Fruit fly (Drosophila melanogaster) whole organism, embryonic: ENCODE data around the gene CG14854.

Experiments
- Asciz ChIP-seq: fragments of 200-800 bp; sonication (Bioruptor generic); optimal IDR thresholded peaks from 2 replicates; lab custom pipeline; 2017; ENCODE audit warnings: missing biosample characterization, mild to moderate bottlenecking, missing genetic modification characterization, missing genetic modification reagents
- CG10147 ChIP-seq: fragments of 200-800 bp; sonication (Bioruptor generic); optimal IDR thresholded peaks from 2 replicates; lab custom pipeline; 2019; ENCODE audit warnings: missing biosample characterization, mild to moderate bottlenecking, missing genetic modification characterization, moderate library complexity
- CG10979 ChIP-seq: fragments of 200-800 bp; sonication (Bioruptor generic); optimal IDR thresholded peaks from 2 replicates; lab custom pipeline; 2018; ENCODE audit warnings: missing biosample characterization, mild to moderate bottlenecking, missing genetic modification characterization, moderate library complexity
- CG12071 ChIP-seq: fragments of 200-800 bp; sonication (Bioruptor generic); optimal IDR thresholded peaks from 3 replicates; lab custom pipeline; 2018; ENCODE audit warnings: missing biosample characterization, mild to moderate bottlenecking, missing genetic modification characterization
- CG12769 ChIP-seq: fragments of 200-800 bp; sonication (Bioruptor generic); optimal IDR thresholded peaks from 2 replicates; lab custom pipeline; 2019; ENCODE audit warnings: missing biosample characterization, mild to moderate bottlenecking, missing genetic modification characterization, moderate library complexity
- CG13775 ChIP-seq: fragments of 200-800 bp; sonication (Bioruptor generic); optimal IDR thresholded peaks from 3 replicates; lab custom pipeline; 2017; ENCODE audit warnings: missing biosample characterization, mild to moderate bottlenecking, missing genetic modification characterization
- CG1603 ChIP-seq: fragments of 200-800 bp; sonication (Bioruptor generic); optimal IDR thresholded peaks from 2 replicates; lab custom pipeline; 2019; ENCODE audit warnings: missing biosample characterization, mild to moderate bottlenecking, missing genetic modification characterization, moderate library complexity
- CG17385 ChIP-seq: fragments of 200-800 bp; sonication (Bioruptor generic); optimal IDR thresholded peaks from 3 replicates; lab custom pipeline; 2018; ENCODE audit warnings: missing biosample characterization, mild to moderate bottlenecking, missing genetic modification characterization
- CG17802 ChIP-seq: fragments of 200-800 bp; sonication (Bioruptor generic); optimal IDR thresholded peaks from 2 replicates; lab custom pipeline; 2018; ENCODE audit warnings: missing biosample characterization, mild to moderate bottlenecking, missing genetic modification characterization, moderate library complexity
- CG18619 ChIP-seq: fragments of 200-800 bp; sonication (Bioruptor generic); optimal IDR thresholded peaks from 3 replicates; lab custom pipeline; 2017; ENCODE audit warnings: missing biosample characterization, mild to moderate bottlenecking, missing genetic modification characterization
- CG4328 ChIP-seq: fragments of 200-800 bp; sonication (Bioruptor generic); optimal IDR thresholded peaks from 3 replicates; lab custom pipeline; 2017; ENCODE audit warnings: missing biosample characterization, missing genetic modification reagents, missing genetic modification characterization
- CG4730 ChIP-seq: fragments of 200-800 bp; sonication (Bioruptor generic); IDR thresholded peaks from 2 replicates; pipeline ENCODE4 v1.3.6; 2022; ENCODE audit warnings: missing biosample characterization, missing genetic modification characterization
- CG5245 ChIP-seq: fragments of 200-800 bp; sonication (Bioruptor generic); optimal IDR thresholded peaks from 3 replicates; lab custom pipeline; 2016; ENCODE audit warnings: missing biosample characterization, missing genetic modification characterization
- CG6689 ChIP-seq: fragments of 200-800 bp; sonication (Bioruptor generic); IDR thresholded peaks from 2 replicates; pipeline ENCODE4 v1.3.6; 2022; ENCODE audit warnings: missing biosample characterization, missing genetic modification characterization
- CG6765 ChIP-seq: fragments of 200-800 bp; sonication (Bioruptor generic); optimal IDR thresholded peaks from 3 replicates; lab custom pipeline; 2017; ENCODE audit warnings: missing biosample characterization, mild to moderate bottlenecking, missing genetic modification characterization
- CG7928 ChIP-seq: fragments of 200-800 bp; sonication (Bioruptor generic); optimal IDR thresholded peaks from 2 replicates; lab custom pipeline; 2017; ENCODE audit warnings: missing biosample characterization, mild to moderate bottlenecking, missing genetic modification characterization
- CG7963 ChIP-seq: fragments of 200-800 bp; sonication (Bioruptor generic); IDR thresholded peaks from 3 replicates; pipeline ENCODE4 v1.3.6; 2022; ENCODE audit warnings: missing biosample characterization, missing genetic modification characterization; ENCODE audit not compliant: partially characterized antibody
- Dip2 ChIP-seq: fragments of 200-800 bp; sonication (Bioruptor generic); IDR thresholded peaks from 2 replicates; pipeline ENCODE4 v1.3.6; 2022; ENCODE audit warnings: missing biosample characterization, missing genetic modification characterization
- Dp ChIP-seq: fragments of 200-800 bp; sonication (Bioruptor generic); optimal IDR thresholded peaks from 2 replicates; lab custom pipeline; 2018; ENCODE audit warnings: missing biosample characterization, mild to moderate bottlenecking, missing genetic modification characterization, moderate library complexity
- E2f1 ChIP-seq: fragments of 200-800 bp; sonication (Bioruptor generic); IDR thresholded peaks from 2 replicates; pipeline ENCODE4 v1.3.6; 2022; ENCODE audit warnings: missing biosample characterization, missing genetic modification characterization
- Elba2 ChIP-seq: fragments of 200-800 bp; sonication (Bioruptor generic); optimal IDR thresholded peaks from 3 replicates; lab custom pipeline; 2016; ENCODE audit warnings: missing biosample characterization, missing genetic modification characterization
- Gsc ChIP-seq: fragments of 200-800 bp; sonication (Bioruptor generic); IDR thresholded peaks from 2 replicates; pipeline ENCODE4 v1.3.6; 2022; ENCODE audit warnings: missing biosample characterization, missing genetic modification characterization
- Hmx ChIP-seq: fragments of 200-800 bp; sonication (Bioruptor generic); optimal IDR thresholded peaks from 2 replicates; lab custom pipeline; 2016; ENCODE audit warnings: missing biosample characterization, missing genetic modification characterization
- Neu2 ChIP-seq: fragments of 200-800 bp; sonication (Bioruptor generic); optimal IDR thresholded peaks from 3 replicates; lab custom pipeline; 2016; ENCODE audit warnings: missing biosample characterization, missing genetic modification characterization, borderline replicate concordance
- Nf-YB ChIP-seq: fragments of 200-800 bp; sonication (Bioruptor generic); optimal IDR thresholded peaks from 3 replicates; lab custom pipeline; 2019; ENCODE audit warnings: missing biosample characterization, mild to moderate bottlenecking, missing genetic modification characterization, moderate library complexity
- PHDP ChIP-seq: fragments of 200-800 bp; sonication (Bioruptor generic); optimal IDR thresholded peaks from 3 replicates; lab custom pipeline; 2018; ENCODE audit warnings: missing biosample characterization, mild to moderate bottlenecking, missing genetic modification characterization, moderate library complexity
- Ravus ChIP-seq: fragments of 200-800 bp; sonication (Bioruptor generic); IDR thresholded peaks from 2 replicates; pipeline ENCODE4 v1.3.6; 2022; ENCODE audit warnings: missing biosample characterization, missing genetic modification characterization
- Sry-β ChIP-seq: fragments of 200-800 bp; sonication (Bioruptor generic); optimal IDR thresholded peaks from 2 replicates; lab custom pipeline; 2018; ENCODE audit warnings: missing biosample characterization, mild to moderate bottlenecking, missing genetic modification characterization, moderate library complexity
- Taf1 ChIP-seq: fragments of 200-800 bp; sonication (Bioruptor generic); IDR thresholded peaks from 2 replicates; pipeline ENCODE4 v1.3.6; 2022; ENCODE audit warnings: missing biosample characterization, missing genetic modification characterization
- Tbp ChIP-seq: fragments of >200 bp; optimal IDR thresholded peaks from 2 replicates; lab custom pipeline; 2018; ENCODE audit warnings: missing biosample characterization, missing genetic modification characterization
- az2 ChIP-seq: fragments of 200-800 bp; sonication (Bioruptor generic); optimal IDR thresholded peaks from 3 replicates; lab custom pipeline; 2016; ENCODE audit warnings: missing biosample characterization, missing genetic modification characterization
- chm ChIP-seq: fragments of 200-800 bp; sonication (Bioruptor generic); IDR thresholded peaks from 2 replicates; pipeline ENCODE4 v1.3.6; 2022; ENCODE audit warnings: missing biosample characterization, missing genetic modification characterization
- dimm ChIP-seq: fragments of 200-800 bp; sonication (Bioruptor generic); IDR thresholded peaks from 2 replicates; pipeline ENCODE4 v1.3.6; 2022; ENCODE audit warnings: missing biosample characterization, missing genetic modification characterization
- disco-r ChIP-seq: fragments of 200-800 bp; sonication (Bioruptor generic); optimal IDR thresholded peaks from 2 replicates; lab custom pipeline; 2016; ENCODE audit warnings: missing biosample characterization, missing genetic modification characterization
- emc ChIP-seq: fragments of 200-800 bp; sonication (Bioruptor generic); optimal IDR thresholded peaks from 2 replicates; lab custom pipeline; 2016; ENCODE audit warnings: missing biosample characterization, missing genetic modification characterization
- lola ChIP-seq, 3 experiments: fragments of >200 bp in 2 of 3; fragments of 200-800 bp in 1 of 3; sonication (Bioruptor generic) in 1 of 3; optimal IDR thresholded peaks; 2 replicates each; lab custom pipeline; 2017 to 2019; ENCODE audit warnings: missing biosample characterization in 3 of 3, missing genetic modification characterization in 3 of 3, mild to moderate bottlenecking in 1 of 3, moderate library complexity in 1 of 3
- lov ChIP-seq, 2 experiments: fragments of 200-800 bp in 1 of 2; fragments of >200 bp in 1 of 2; sonication (Bioruptor generic) in 1 of 2; IDR thresholded peaks in 1 of 2; optimal IDR thresholded peaks in 1 of 2; 2 replicates in 1 of 2; 3 replicates in 1 of 2; pipeline versions ENCODE4 v1.3.6 to Lab custom; 2017 to 2022; ENCODE audit warnings: missing biosample characterization in 1 of 2, missing genetic modification characterization in 1 of 2
- nom ChIP-seq: fragments of 200-800 bp; sonication (Bioruptor generic); optimal IDR thresholded peaks from 2 replicates; lab custom pipeline; 2017; ENCODE audit warnings: missing biosample characterization, missing genetic modification characterization, mild to moderate bottlenecking, moderate library complexity, missing genetic modification reagents
- pan ChIP-seq, 4 experiments: fragments of >200 bp in 3 of 4; fragments of 200-800 bp in 1 of 4; sonication (Bioruptor generic) in 1 of 4; optimal IDR thresholded peaks in 3 of 4; IDR thresholded peaks in 1 of 4; 2 replicates each; pipeline versions ENCODE4 v1.3.6 to Lab custom; 2017 to 2022; ENCODE audit warnings: missing biosample characterization in 2 of 4, missing genetic modification characterization in 2 of 4, mixed read lengths in 1 of 4
- pros ChIP-seq: fragments of 200-800 bp; sonication (Bioruptor generic); optimal IDR thresholded peaks from 3 replicates; lab custom pipeline; 2019; ENCODE audit warnings: missing biosample characterization, mild to moderate bottlenecking, missing genetic modification characterization, moderate library complexity
- pum ChIP-seq: fragments of 200-800 bp; sonication (Bioruptor generic); optimal IDR thresholded peaks from 2 replicates; lab custom pipeline; 2016; ENCODE audit warnings: missing biosample characterization, missing genetic modification characterization
- pzg ChIP-seq: fragments of 200-800 bp; sonication (Bioruptor generic); optimal IDR thresholded peaks from 3 replicates; lab custom pipeline; 2018; ENCODE audit warnings: missing biosample characterization, mild to moderate bottlenecking, missing genetic modification characterization, moderate library complexity
- rib ChIP-seq: fragments of 200-800 bp; sonication (Bioruptor generic); IDR thresholded peaks from 2 replicates; pipeline ENCODE4 v1.3.6; 2022; ENCODE audit warnings: missing biosample characterization, missing genetic modification characterization
- ro ChIP-seq: fragments of 200-800 bp; sonication (Bioruptor generic); IDR thresholded peaks from 2 replicates; pipeline ENCODE4 v1.3.6; 2022; ENCODE audit warnings: missing biosample characterization, missing genetic modification characterization
- stwl ChIP-seq: fragments of 200-800 bp; sonication (Bioruptor generic); optimal IDR thresholded peaks from 3 replicates; lab custom pipeline; 2018; ENCODE audit warnings: missing biosample characterization, mild to moderate bottlenecking, missing genetic modification characterization, moderate library complexity
- tna ChIP-seq: fragments of 200-800 bp; sonication (Bioruptor generic); IDR thresholded peaks from 2 replicates; pipeline ENCODE4 v1.3.6; 2022; ENCODE audit warnings: missing biosample characterization, missing genetic modification characterization; ENCODE audit not compliant: partially characterized antibody
- zfh1 ChIP-seq: fragments of 200-800 bp; sonication (Bioruptor generic); IDR thresholded peaks from 3 replicates; pipeline ENCODE4 v1.3.6; 2022; ENCODE audit warnings: missing biosample characterization, missing genetic modification characterization

The CG14854 gene

dm6 chr3R:14608892-14609692 is 49.2 kb upstream of the CG14854 start, which contains the start of gene CG14853 (continued):
- TF ChIP-seq CG10979 (tag; lab: Kevin White, UChicago) (peak; percentile 62), Dip2 (GFP tag; lab: Robert Waterston, UW) (no peak), Elba2 (GFP tag; lab: Kevin White, UChicago) (no peak), Neu2 (no peak), az2 (GFP tag; lab: Kevin White, UChicago) (peak; percentile 89), Taf1 (GFP tag; lab: Robert Waterston, UW) (no peak), CG10147 (no peak), Asciz (peak; percentile 62), Gsc (GFP tag; lab: Robert Waterston, UW) (no peak), CG4328 (GFP tag; lab: Kevin White, UChicago) (peak; percentile 62), emc (GFP tag; lab: Kevin White, UChicago) (no peak), PHDP (tag; lab: Kevin White, UChicago) (peak; percentile 94), nom (no peak), CG17385 (GFP tag; lab: Kevin White, UChicago) (peak; percentile 77), lola (GFP tag; optimal IDR thresholded peaks at IDR 0.05; lab: Kevin White, UChicago) (peak in 1 of 3 experiments; percentile 84), disco-r (no peak), E2f1 (GFP tag; lab: Robert Waterston, UW) (no peak; the same call in 1 of the 2 replicates), Dp (GFP tag; lab: Kevin White, UChicago) (no peak), stwl (tag; lab: Kevin White, UChicago) (no peak), tna (no peak), pum (GFP tag; lab: Kevin White, UChicago) (no peak), CG6765 (GFP tag; lab: Kevin White, UChicago) (peak; percentile 79), CG6689 (GFP tag; lab: Robert Waterston, UW) (peak; percentile 77), CG12071 (GFP tag; lab: Kevin White, UChicago) (peak; percentile 88), pzg (GFP tag; lab: Kevin White, UChicago) (no peak), chm (GFP tag; lab: Robert Waterston, UW) (peak; percentile 78), CG18619 (GFP tag; lab: Kevin White, UChicago) (peak; percentile 73), CG7963 (GFP tag; lab: Robert Waterston, UW) (no peak), CG1603 (tag; lab: Kevin White, UChicago) (peak; percentile 70), Hmx (GFP tag; lab: Kevin White, UChicago) (no peak), CG5245 (no peak), dimm (GFP tag; lab: Robert Waterston, UW) (peak; percentile 17; the same call in 1 of the 2 replicates), CG12769 (tag; lab: Kevin White, UChicago) (no peak), ro (GFP tag; lab: Robert Waterston, UW) (peak; percentile 68), pros (GFP tag; lab: Kevin White, UChicago) (no peak), CG17802 (tag; lab: Kevin White, UChicago) (no peak), pan (optimal IDR thresholded peaks at IDR 0.05; lab: Kevin White, UChicago) (no peak), pan (GFP tag; optimal IDR thresholded peaks at IDR 0.05 in 1 of 2, IDR thresholded peaks at IDR 0.05 in 1 of 2) (peak in 1 of 2 experiments; percentile 87), lov (optimal IDR thresholded peaks at IDR 0.05; lab: Kevin White, UChicago) (no peak), lov (GFP tag; IDR thresholded peaks at IDR 0.05; lab: Robert Waterston, UW) (peak; percentile 77; the same call in 1 of the 3 replicates), zfh1 (peak; percentile 77), CG13775 (peak; percentile 71), Tbp (no peak), CG7928 (GFP tag; lab: Kevin White, UChicago) (no peak), CG4730 (GFP tag; lab: Robert Waterston, UW) (peak; percentile 53), rib (GFP tag; lab: Robert Waterston, UW) (peak; percentile 17), Sry-β (GFP tag; lab: Kevin White, UChicago) (peak; percentile 24), Nf-YB (GFP tag; lab: Kevin White, UChicago) (peak; percentile 73), Ravus (peak; percentile 39)
